Fruit fly (Drosophila melanogaster) whole organism, wandering third instar larva: Measurements from ENCODE around the gene CG3430.

Experiments
- GATAd ChIP-seq: sonication (Bioruptor generic); optimal IDR thresholded peaks from 2 replicates; lab custom pipeline; 2016; ENCODE audit warnings: missing biosample characterization, missing genetic modification characterization
- Hr83 ChIP-seq: fragments of 200-300 bp; sonication (Bioruptor generic); optimal IDR thresholded peaks from 2 replicates; lab custom pipeline; 2016; ENCODE audit warnings: missing biosample characterization, mild to moderate bottlenecking, missing genetic modification characterization, moderate library complexity; ENCODE audit not compliant: poor library complexity, severe bottlenecking
- Myc ChIP-seq: fragments of >200 bp; optimal IDR thresholded peaks from 2 replicates; lab custom pipeline; 2017
- Rel ChIP-seq, 2 experiments: fragments of 200-800 bp; sonication (Bioruptor generic) in 1 of 2; optimal IDR thresholded peaks; 2 replicates in 1 of 2; 3 replicates in 1 of 2; lab custom pipeline; 2016 to 2019; ENCODE audit warnings: mild to moderate bottlenecking in 2 of 2, missing biosample characterization in 2 of 2, missing genetic modification characterization in 2 of 2, moderate library complexity in 1 of 2
- Sp1 ChIP-seq: fragments of 200-800 bp; sonication (Bioruptor generic); optimal IDR thresholded peaks from 3 replicates; lab custom pipeline; 2019; ENCODE audit warnings: missing biosample characterization, mild to moderate bottlenecking, missing genetic modification characterization, moderate library complexity
- Vsx2 ChIP-seq: fragments of 200-300, 225-300 bp; sonication (Bioruptor generic); optimal IDR thresholded peaks from 2 replicates; lab custom pipeline; 2018; ENCODE audit warnings: missing biosample characterization, missing genetic modification characterization; ENCODE audit not compliant: partially characterized antibody
- dl ChIP-seq, 2 experiments: fragments of 175-275, 200-275 bp in 1 of 2; fragments of 200-275 bp in 1 of 2; sonication (Bioruptor generic); optimal IDR thresholded peaks; lab custom pipeline; 2018; ENCODE audit warnings: mild to moderate bottlenecking in 2 of 2, missing biosample characterization in 2 of 2, missing genetic modification characterization in 2 of 2, moderate library complexity in 2 of 2; ENCODE audit not compliant: partially characterized antibody in 2 of 2, insufficient read depth in 1 of 2
- dmrt93B ChIP-seq: fragments of 200-800 bp; sonication (Bioruptor generic); optimal IDR thresholded peaks from 2 replicates; lab custom pipeline; 2018; ENCODE audit warnings: missing biosample characterization, mild to moderate bottlenecking, missing genetic modification characterization
- fru ChIP-seq: fragments of 200-800 bp; sonication (Bioruptor generic); optimal IDR thresholded peaks from 3 replicates; lab custom pipeline; 2016; ENCODE audit warnings: missing biosample characterization, mild to moderate bottlenecking, missing genetic modification characterization
- jim ChIP-seq: fragments of 175-275, 200-325 bp; sonication (Bioruptor generic); optimal IDR thresholded peaks from 2 replicates; lab custom pipeline; 2016; ENCODE audit warnings: missing biosample characterization, mild to moderate bottlenecking, missing genetic modification characterization
- pan ChIP-seq: fragments of >200 bp; optimal IDR thresholded peaks from 2 replicates; lab custom pipeline; 2017
- psq ChIP-seq: fragments of 200-800 bp; sonication (Bioruptor generic); optimal IDR thresholded peaks from 3 replicates; lab custom pipeline; 2017; ENCODE audit warnings: missing biosample characterization, mild to moderate bottlenecking, missing genetic modification characterization, moderate library complexity
- rgr ChIP-seq: fragments of 200-800 bp; sonication (Bioruptor generic); optimal IDR thresholded peaks from 3 replicates; lab custom pipeline; 2016; ENCODE audit warnings: missing biosample characterization, mild to moderate bottlenecking, missing genetic modification characterization

dm6 chr2L:6945088-6945487 is 11.7 kb upstream of the CG3430 start, which contains the start of gene Fgop2:
- TF ChIP-seq rgr (GFP tag; lab: Kevin White, UChicago) (no peak), fru (GFP tag; lab: Kevin White, UChicago) (no peak), pan (lab: Kevin White, UChicago) (no peak), Sp1 (GFP tag; lab: Kevin White, UChicago) (no peak), Hr83 (no peak), dmrt93B (GFP tag; lab: Kevin White, UChicago) (no peak), Rel (GFP tag; optimal IDR thresholded peaks at IDR 0.05; lab: Kevin White, UChicago) (no peak), Rel (tag; optimal IDR thresholded peaks at IDR 0.05; lab: Kevin White, UChicago) (peak; percentile 7), dl (GFP tag; optimal IDR thresholded peaks at IDR 0.05; lab: Kevin White, UChicago; ENCODE audit: insufficient read depth in 1 of 2, partially characterized antibody in 2 of 2) (no peak), jim (GFP tag; lab: Kevin White, UChicago) (no peak), GATAd (GFP tag; lab: Kevin White, UChicago) (no peak), Myc (lab: Kevin White, UChicago) (no peak), Vsx2 (GFP tag; lab: Kevin White, UChicago) (no peak), psq (GFP tag; lab: Kevin White, UChicago) (no peak)
